Fruit fly (Drosophila melanogaster): ENCODE results near the gene stai.

DNA sequence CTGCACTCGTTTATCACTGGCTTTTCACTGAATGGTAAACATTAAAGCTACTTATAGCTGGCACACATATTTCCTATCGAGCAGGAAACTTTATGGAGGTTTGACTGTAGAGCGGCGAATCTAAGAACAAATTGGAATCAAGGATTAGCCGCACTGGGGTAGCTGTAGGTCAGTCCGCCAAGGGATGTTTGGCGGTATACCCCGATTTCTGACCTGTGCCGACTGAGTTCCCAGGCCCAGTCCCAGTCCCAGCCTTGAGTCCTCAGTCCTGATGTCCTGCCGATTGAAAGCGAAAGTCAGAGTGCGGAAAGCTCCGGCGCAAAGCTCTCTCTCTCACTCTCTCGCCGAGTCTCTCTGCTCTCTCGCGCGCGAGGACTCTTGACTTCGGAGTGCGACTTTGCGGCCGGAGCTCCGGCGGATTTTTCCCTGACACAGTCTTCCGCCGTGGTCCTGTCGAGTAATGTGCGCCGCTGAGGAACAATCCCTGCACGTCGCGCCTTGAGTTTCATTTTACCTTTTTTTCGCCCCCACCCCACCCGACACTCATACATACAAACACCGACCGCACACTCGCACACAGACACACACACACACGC lies 46.2 kb upstream of the stai start, which contains the start of gene CG13995:
- TF ChIP-seq Pif1B (GFP tag; optimal IDR thresholded peaks at IDR 0.05) (no peak), fd96Ca (GFP tag; IDR thresholded peaks at IDR 0.05) (no peak)
